Worm (Caenorhabditis elegans): ENCODE measurements around the gene K05F1.1.
A peak's percentile ranks its signal among the peaks of the same experiment; 100 is the strongest.

The K05F1.1 gene

ce11 chrII:5831373-5831772 lies 30.2 kb downstream of the K05F1.1 start:
- TF ChIP-seq set-16 (GFP tag; IDR thresholded peaks at IDR 0.05) (peak; percentile 79), Y75B8A.6 (GFP tag; IDR thresholded peaks at IDR 0.05) (no peak)

ce11 chrII:5833136-5833535 lies 32.0 kb downstream of the K05F1.1 start, which contains the start of gene gtap-1:
gtap-1 (minus strand) TSS chrII:5833236.
- TF ChIP-seq F37D6.2 (tag; optimal IDR thresholded peaks at IDR 0.05) = no peak
- no peak for TF ChIP-seq mxl-2 (GFP tag; conservative IDR thresholded peaks at IDR 0.05)
- no peak for TF ChIP-seq hmg-1.1 (GFP tag; IDR thresholded peaks at IDR 0.05)
- TF ChIP-seq dmd-9 (GFP tag; IDR thresholded peaks at IDR 0.05) = no peak
- TF ChIP-seq madf-9 (GFP tag; conservative IDR thresholded peaks at IDR 0.05) = no peak
- TF ChIP-seq egl-43 (GFP tag; IDR thresholded peaks at IDR 0.05) = no peak
- TF ChIP-seq daf-8 (GFP tag; IDR thresholded peaks at IDR 0.05) = no peak
- no peak for TF ChIP-seq mdt-29 (GFP tag; IDR thresholded peaks at IDR 0.05)
- TF ChIP-seq madf-5 (GFP tag; IDR thresholded peaks at IDR 0.05) = no peak
- no peak for TF ChIP-seq snpc-4 (tag; optimal IDR thresholded peaks at IDR 0.05)

ce11 chrII:5835146-5835545 lies 34.0 kb downstream of the K05F1.1 start:
- TF ChIP-seq sdz-12 (GFP tag; optimal IDR thresholded peaks at IDR 0.05) = no peak
- peak; percentile 93 for TF ChIP-seq aha-1 (tag)
- TF ChIP-seq dmd-8 (GFP tag; IDR thresholded peaks at IDR 0.05) = no peak
- TF ChIP-seq spr-1 (tag; optimal IDR thresholded peaks at IDR 0.05) = no peak
- no peak for TF ChIP-seq daf-19 (GFP tag; conservative IDR thresholded peaks at IDR 0.05)

DNA sequence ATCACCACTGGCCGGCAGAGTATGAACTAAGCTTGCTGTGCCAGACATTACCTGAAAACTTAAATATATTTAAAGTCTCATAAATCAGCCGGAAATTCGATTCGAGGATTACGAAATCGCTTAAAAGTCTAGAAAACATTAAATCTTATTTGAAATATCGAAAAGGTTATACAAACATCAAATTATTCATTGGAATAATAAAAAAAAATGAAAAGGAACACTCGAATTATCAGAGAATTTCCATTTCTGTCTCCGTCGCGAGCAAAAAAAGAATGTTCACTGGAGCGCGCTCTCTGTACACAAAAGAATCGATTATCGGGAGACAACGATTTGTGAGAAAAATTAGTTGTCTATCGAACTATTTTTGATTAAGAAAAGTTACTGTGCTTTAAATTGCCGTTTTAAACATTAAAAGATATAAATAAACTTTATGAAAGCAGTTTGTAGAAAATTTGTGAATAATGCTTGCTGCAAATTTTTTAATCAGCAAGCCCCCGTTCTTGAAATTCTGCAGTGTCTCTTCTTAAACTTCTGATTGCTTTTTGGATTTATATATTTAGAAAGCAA lies 35.1 kb downstream of the K05F1.1 start, which contains the start of gene fzo-1:
Gene fzo-1, minus strand, starts transcription at position 51 of the 567 bp plus-strand sequence.
- no peak for TF ChIP-seq madf-9 (GFP tag; conservative IDR thresholded peaks at IDR 0.05)
- peak; percentile 41 for TF ChIP-seq unc-130 (GFP tag; optimal IDR thresholded peaks at IDR 0.05)
- TF ChIP-seq mep-1 (tag; optimal IDR thresholded peaks at IDR 0.05) = peak; percentile 19
- no peak for TF ChIP-seq nhr-10 (tag; optimal IDR thresholded peaks at IDR 0.05)
- TF ChIP-seq tra-1 (GFP tag; IDR thresholded peaks at IDR 0.05) = no peak
- TF ChIP-seq unc-39 (tag; optimal IDR thresholded peaks at IDR 0.05) = no peak
- no peak for TF ChIP-seq ceh-32 (tag; optimal IDR thresholded peaks at IDR 0.05; ENCODE audit: poor library complexity)
- peak; percentile 16 for TF ChIP-seq dpl-1 (GFP tag; optimal IDR thresholded peaks at IDR 0.05)
- TF ChIP-seq hlh-30 (tag; optimal IDR thresholded peaks at IDR 0.05; ENCODE audit: insufficient read depth) = peak; percentile 36
- TF ChIP-seq nhr-77 (tag; optimal IDR thresholded peaks at IDR 0.05) = no peak
- TF ChIP-seq zip-2 (tag; optimal IDR thresholded peaks at IDR 0.05) = no peak
- no peak for TF ChIP-seq T26A8.4 (GFP tag; IDR thresholded peaks at IDR 0.05)
- TF ChIP-seq T20F7.1 (GFP tag; optimal IDR thresholded peaks at IDR 0.05) = peak; percentile 64
- no peak for TF ChIP-seq nhr-25 (tag; optimal IDR thresholded peaks at IDR 0.05; ENCODE audit: borderline replicate concordance, insufficient read depth)
- no peak for TF ChIP-seq aly-2 (tag; optimal IDR thresholded peaks at IDR 0.05)
- peak in 1 of 2 experiments; percentile 48 for TF ChIP-seq lsy-2 (tag; optimal IDR thresholded peaks at IDR 0.05)
- TF ChIP-seq dve-1 (tag; optimal IDR thresholded peaks at IDR 0.05; ENCODE audit: insufficient read depth) = peak; percentile 8
- TF ChIP-seq pha-4 (GFP tag; IDR thresholded peaks at IDR 0.05) = peak; percentile 25; the same call in 1 of the 2 replicates
- TF ChIP-seq pha-4 (tag; optimal IDR thresholded peaks at IDR 0.05) = no peak
- no peak for TF ChIP-seq lin-13 (GFP tag; optimal IDR thresholded peaks at IDR 0.05)
- TF ChIP-seq fos-1 (tag; optimal IDR thresholded peaks at IDR 0.05) = no peak
- TF ChIP-seq mes-2 (tag; optimal IDR thresholded peaks at IDR 0.05; ENCODE audit: poor library complexity, severe bottlenecking) = peak; percentile 62
- no peak for TF ChIP-seq daf-19 (GFP tag; conservative IDR thresholded peaks at IDR 0.05)
- TF ChIP-seq nhr-6 (tag; optimal IDR thresholded peaks at IDR 0.05) = peak; percentile 57
- peak in 1 of 2 experiments; percentile 77 for TF ChIP-seq hif-1 (tag; optimal IDR thresholded peaks at IDR 0.05)
- TF ChIP-seq zip-11 (GFP tag; IDR thresholded peaks at IDR 0.05) = no peak
- no peak for TF ChIP-seq hlh-11 (tag; optimal IDR thresholded peaks at IDR 0.05)
- no peak for TF ChIP-seq snpc-4 (tag; optimal IDR thresholded peaks at IDR 0.05)
- TF ChIP-seq aha-1 (tag) = peak; percentile 22

Measured in whole organism, L4 larva.